Worm (Caenorhabditis elegans) whole organism, L4 larva: ENCODE data around the gene K06A4.2.

Experiments
- D1046.2 ChIP-seq: fragments of 200-800 bp; sonication (Bioruptor generic); IDR thresholded peaks from 2 replicates; pipeline ENCODE4 v1.3.6; 2022; ENCODE audit warnings: missing genetic modification characterization, missing compliant biosample characterization
- F26F4.8 ChIP-seq: fragments of 200-800 bp; sonication (Bioruptor generic); conservative IDR thresholded peaks from 2 replicates; pipeline ENCODE4 v1.3.6; 2022; ENCODE audit warnings: missing genetic modification characterization, missing compliant biosample characterization
- F37D6.2 ChIP-seq: sonication (generic microtip); optimal IDR thresholded peaks from 2 replicates; lab custom pipeline; 2016; ENCODE audit warnings: mild to moderate bottlenecking, missing genetic modification characterization, missing compliant biosample characterization
- Y48G9A.11 ChIP-seq: fragments of 200-800 bp; sonication (Bioruptor generic); IDR thresholded peaks from 2 replicates; pipeline ENCODE4 v1.3.6; 2022; ENCODE audit warnings: missing genetic modification reagents, missing genetic modification characterization, missing compliant biosample characterization
- ZK337.2 ChIP-seq: fragments of 200-800 bp; sonication (Bioruptor generic); IDR thresholded peaks from 2 replicates; pipeline ENCODE4 v1.3.6; 2022; ENCODE audit warnings: missing genetic modification reagents, missing genetic modification characterization, missing compliant biosample characterization
- aha-1 ChIP-seq: fragments of 150-350 bp; peaks from one replicate; lab custom pipeline; 2014; ENCODE audit warnings: missing biosample characterization, missing genetic modification characterization
- aly-2 ChIP-seq: sonication (generic microtip); optimal IDR thresholded peaks from 2 replicates; lab custom pipeline; 2018; ENCODE audit warnings: missing biosample characterization, missing genetic modification characterization
- ama-1 ChIP-seq: fragments of 150-350 bp; optimal IDR thresholded peaks from 2 replicates; lab custom pipeline; 2014; ENCODE audit warnings: inconsistent platforms, mixed read lengths
- attf-4 ChIP-seq: sonication (generic microtip); optimal IDR thresholded peaks from 3 replicates; lab custom pipeline; 2017; ENCODE audit warnings: missing biosample characterization, missing genetic modification characterization
- ceh-20 ChIP-seq: fragments of 200-800 bp; sonication (Bioruptor generic); IDR thresholded peaks from 2 replicates; pipeline ENCODE4 v1.3.6; 2022; ENCODE audit warnings: missing genetic modification reagents, missing genetic modification characterization, missing compliant biosample characterization
- ceh-44 ChIP-seq: fragments of 200-800 bp; sonication (Bioruptor generic); IDR thresholded peaks from 2 replicates; pipeline ENCODE4 v1.3.6; 2022; ENCODE audit warnings: missing genetic modification reagents, missing genetic modification characterization, missing compliant biosample characterization
- ceh-62 ChIP-seq: sonication (generic microtip); optimal IDR thresholded peaks from 2 replicates; lab custom pipeline; 2017; ENCODE audit warnings: missing biosample characterization, missing genetic modification characterization
- daf-12 ChIP-seq: fragments of 150-350 bp; optimal IDR thresholded peaks from 2 replicates; lab custom pipeline; 2014; ENCODE audit warnings: missing biosample characterization, missing genetic modification reagents, missing genetic modification characterization
- daf-16 ChIP-seq, 3 experiments: sonication (generic microtip); optimal IDR thresholded peaks; 2 replicates each; lab custom pipeline; 2016 to 2017; ENCODE audit warnings: missing genetic modification characterization in 3 of 3, missing genetic modification reagents in 3 of 3, mild to moderate bottlenecking in 2 of 3, missing compliant biosample characterization in 2 of 3, missing biosample characterization in 1 of 3, moderate library complexity in 1 of 3
- dmd-6 ChIP-seq: fragments of 200-800 bp; sonication (Bioruptor generic); IDR thresholded peaks from 2 replicates; pipeline ENCODE4 v1.3.6; 2022; ENCODE audit warnings: missing genetic modification reagents, missing genetic modification characterization, missing compliant biosample characterization
- dmd-8 ChIP-seq: fragments of 200-800 bp; sonication (Bioruptor generic); IDR thresholded peaks from 2 replicates; pipeline ENCODE4 v1.3.6; 2022; ENCODE audit warnings: missing genetic modification characterization, missing compliant biosample characterization
- dve-1 ChIP-seq: sonication (generic microtip); optimal IDR thresholded peaks from 2 replicates; lab custom pipeline; 2017; ENCODE audit warnings: antibody characterized with exemption, mild to moderate bottlenecking, missing genetic modification characterization, missing compliant biosample characterization; ENCODE audit not compliant: insufficient read depth
- egl-43 ChIP-seq: fragments of 200-800 bp; sonication (Bioruptor generic); IDR thresholded peaks from 2 replicates; pipeline ENCODE4 v1.3.6; 2022; ENCODE audit warnings: missing genetic modification reagents, missing genetic modification characterization, missing compliant biosample characterization
- fos-1 ChIP-seq: fragments of 150-350 bp; optimal IDR thresholded peaks from 2 replicates; lab custom pipeline; 2014; ENCODE audit warnings: missing biosample characterization, missing genetic modification characterization
- gei-8 ChIP-seq: fragments of 200-800 bp; sonication (Bioruptor generic); optimal IDR thresholded peaks from 2 replicates; lab custom pipeline; 2018; ENCODE audit warnings: mild to moderate bottlenecking, missing genetic modification characterization, missing compliant biosample characterization
- hif-1 ChIP-seq, 2 experiments: sonication (generic microtip); optimal IDR thresholded peaks; 2 replicates each; lab custom pipeline; 2016 to 2017; ENCODE audit warnings: missing compliant biosample characterization in 2 of 2, missing genetic modification characterization in 2 of 2, missing genetic modification reagents in 2 of 2, missing genotype in 2 of 2, mild to moderate bottlenecking in 1 of 2
- hlh-11 ChIP-seq: fragments of 200-800 bp; sonication (Bioruptor generic); optimal IDR thresholded peaks from 2 replicates; lab custom pipeline; 2018; ENCODE audit warnings: mild to moderate bottlenecking, missing genetic modification characterization, missing compliant biosample characterization
- hlh-30 ChIP-seq: sonication (generic microtip); optimal IDR thresholded peaks from 2 replicates; lab custom pipeline; 2017; ENCODE audit warnings: antibody characterized with exemption, mild to moderate bottlenecking, missing genetic modification characterization, missing compliant biosample characterization; ENCODE audit not compliant: insufficient read depth
- hmg-1.1 ChIP-seq: fragments of 200-800 bp; sonication (Bioruptor generic); IDR thresholded peaks from 2 replicates; pipeline ENCODE4 v1.3.6; 2022; ENCODE audit warnings: missing genetic modification reagents, missing genetic modification characterization, missing compliant biosample characterization
- jun-1 ChIP-seq: fragments of 150-350 bp; optimal IDR thresholded peaks from 2 replicates; lab custom pipeline; 2014; ENCODE audit warnings: missing biosample characterization, missing genetic modification reagents, missing genetic modification characterization
- lim-7 ChIP-seq: fragments of 200-800 bp; sonication (Bioruptor generic); IDR thresholded peaks from 2 replicates; pipeline ENCODE4 v1.3.6; 2022; ENCODE audit warnings: missing genetic modification characterization, missing compliant biosample characterization
- lin-1 ChIP-seq: fragments of 200-800 bp; sonication (Bioruptor generic); IDR thresholded peaks from 2 replicates; pipeline ENCODE4 v1.3.6; 2022; ENCODE audit warnings: missing genetic modification reagents, missing genetic modification characterization, missing compliant biosample characterization
- lin-29 ChIP-seq: fragments of 200-800 bp; sonication (Bioruptor generic); IDR thresholded peaks from 2 replicates; pipeline ENCODE4 v1.3.6; 2022; ENCODE audit warnings: missing genetic modification reagents, missing genetic modification characterization, missing compliant biosample characterization
- lin-38 ChIP-seq: fragments of 200-800 bp; sonication (Bioruptor generic); IDR thresholded peaks from 2 replicates; pipeline ENCODE4 v1.3.6; 2022; ENCODE audit warnings: missing genetic modification reagents, missing genetic modification characterization, missing compliant biosample characterization
- lir-3 ChIP-seq: sonication (generic microtip); optimal IDR thresholded peaks from 2 replicates; lab custom pipeline; 2016; ENCODE audit warnings: mild to moderate bottlenecking, missing genetic modification characterization, missing compliant biosample characterization
- lsy-2 ChIP-seq, 2 experiments: fragments of 150-350 bp in 1 of 2; sonication (generic microtip) in 1 of 2; optimal IDR thresholded peaks; 2 replicates each; lab custom pipeline; 2014 to 2017; ENCODE audit warnings: missing biosample characterization in 2 of 2, missing genetic modification characterization in 2 of 2
- madf-5 ChIP-seq, 2 experiments: fragments of 200-800 bp; sonication (Bioruptor generic); IDR thresholded peaks; 2 replicates each; pipeline ENCODE4 v1.3.6; 2022; ENCODE audit warnings: missing compliant biosample characterization in 2 of 2, missing genetic modification characterization in 2 of 2
- mdl-1 ChIP-seq, 2 experiments: fragments of 150-350 bp in 1 of 2; sonication (generic microtip) in 1 of 2; optimal IDR thresholded peaks; 2 replicates each; lab custom pipeline; 2014 to 2017; ENCODE audit warnings: missing biosample characterization in 2 of 2, missing genetic modification characterization in 2 of 2
- mdt-29 ChIP-seq: fragments of 200-800 bp; sonication (Bioruptor generic); IDR thresholded peaks from 2 replicates; pipeline ENCODE4 v1.3.6; 2022; ENCODE audit warnings: missing genetic modification reagents, missing genetic modification characterization, missing compliant biosample characterization
- mes-2 ChIP-seq: sonication (generic microtip); optimal IDR thresholded peaks from 2 replicates; lab custom pipeline; 2016; ENCODE audit warnings: missing genotype, mild to moderate bottlenecking, missing genetic modification characterization, missing compliant biosample characterization; ENCODE audit not compliant: poor library complexity, severe bottlenecking
- mxl-2 ChIP-seq: fragments of 200-800 bp; sonication (Bioruptor generic); conservative IDR thresholded peaks from 2 replicates; pipeline ENCODE4 v1.3.6; 2022; ENCODE audit warnings: missing genetic modification reagents, missing genetic modification characterization, missing compliant biosample characterization
- nhr-102 ChIP-seq: sonication (generic microtip); optimal IDR thresholded peaks from 2 replicates; lab custom pipeline; 2016; ENCODE audit warnings: mild to moderate bottlenecking, missing genetic modification characterization, moderate library complexity, missing compliant biosample characterization
- nhr-237 ChIP-seq: sonication (generic microtip); optimal IDR thresholded peaks from 2 replicates; lab custom pipeline; 2017; ENCODE audit warnings: missing biosample characterization, missing genetic modification characterization
- nhr-28 ChIP-seq: fragments of 150-350 bp; optimal IDR thresholded peaks from 2 replicates; lab custom pipeline; 2014; ENCODE audit warnings: missing biosample characterization, missing genetic modification characterization
- nhr-42 ChIP-seq: fragments of 200-800 bp; sonication (Bioruptor generic); IDR thresholded peaks from 2 replicates; pipeline ENCODE4 v1.3.6; 2022; ENCODE audit warnings: missing genetic modification characterization, missing compliant biosample characterization
- nhr-76 ChIP-seq: fragments of 150-350 bp; optimal IDR thresholded peaks from 2 replicates; lab custom pipeline; 2014; ENCODE audit warnings: missing biosample characterization, missing genetic modification characterization
- saeg-2 ChIP-seq: fragments of 200-800 bp; sonication (Bioruptor generic); IDR thresholded peaks from 2 replicates; pipeline ENCODE4 v1.3.6; 2022; ENCODE audit warnings: missing genetic modification reagents, missing genetic modification characterization, missing compliant biosample characterization
- skn-1 ChIP-seq: fragments of 150-350 bp; optimal IDR thresholded peaks from 2 replicates; lab custom pipeline; 2014; ENCODE audit warnings: missing biosample characterization, missing genetic modification characterization
- snpc-1.2 ChIP-seq: fragments of 200-800 bp; sonication (Bioruptor generic); IDR thresholded peaks from 2 replicates; pipeline ENCODE4 v1.3.6; 2022; ENCODE audit warnings: missing genetic modification reagents, missing genetic modification characterization, missing compliant biosample characterization
- snpc-4 ChIP-seq: fragments of 150-350 bp; optimal IDR thresholded peaks from 2 replicates; lab custom pipeline; 2014; ENCODE audit warnings: missing biosample characterization, missing genetic modification characterization
- zag-1 ChIP-seq: fragments of 150-350 bp; optimal IDR thresholded peaks from 2 replicates; lab custom pipeline; 2014; ENCODE audit warnings: missing biosample characterization, missing genetic modification characterization
- zfp-2 ChIP-seq: sonication (generic microtip); optimal IDR thresholded peaks from 2 replicates; lab custom pipeline; 2016; ENCODE audit warnings: mild to moderate bottlenecking, missing genetic modification characterization, missing compliant biosample characterization
- ztf-11 ChIP-seq: fragments of 150-350 bp; optimal IDR thresholded peaks from 2 replicates; lab custom pipeline; 2014; ENCODE audit warnings: missing biosample characterization, missing genetic modification characterization

The K06A4.2 gene

DNA sequence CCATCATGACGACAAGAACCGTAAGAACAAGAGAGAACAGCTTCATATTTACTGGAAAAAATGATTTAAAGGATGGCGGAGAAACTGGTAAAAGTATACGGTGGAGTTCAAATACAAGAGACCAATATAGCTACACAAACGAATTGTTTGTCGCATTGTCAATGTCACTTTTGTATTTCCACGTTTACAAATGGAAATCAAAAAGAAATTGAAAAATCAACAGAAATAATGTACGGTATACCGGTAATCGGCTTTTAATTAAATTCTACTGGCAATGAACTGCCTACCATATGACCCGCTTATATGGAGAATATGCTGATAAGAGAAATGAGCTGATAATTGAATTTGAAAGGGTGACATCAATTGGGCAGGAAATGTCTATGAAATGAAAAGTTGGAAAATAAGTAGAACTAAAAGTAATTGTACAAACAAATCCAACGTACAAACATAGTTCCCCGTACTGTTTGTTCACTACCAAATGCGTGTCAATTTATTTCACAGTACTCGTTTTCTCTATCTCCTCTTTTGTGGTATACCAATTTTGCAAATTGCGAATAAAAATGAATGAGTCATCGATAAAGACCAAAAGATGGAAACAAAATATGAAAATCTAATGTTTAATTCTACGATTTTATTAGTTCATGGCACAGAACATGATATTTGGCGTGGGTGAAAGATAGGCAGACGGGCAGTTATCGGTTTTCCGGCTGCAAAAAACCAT is 7.6 kb downstream of the K06A4.2 start, which contains the start of gene K06A4.7:
Gene K06A4.7 (minus strand): TSS at position 51 of the 721 bp plus-strand sequence.
- no peak for TF ChIP-seq zag-1 (tag; lab: Kevin White, UChicago)
- TF ChIP-seq hmg-1.1 (GFP tag; lab: Robert Waterston, UW), result no peak
- 0 out of 2 replicates have a peak, but pooled peaks have one; percentile 17 for TF ChIP-seq lin-1 (GFP tag; lab: Robert Waterston, UW)
- peak; percentile 51 for TF ChIP-seq dmd-6
- TF ChIP-seq mdl-1 (tag; optimal IDR thresholded peaks at IDR 0.05; lab: Kevin White, UChicago), result peak in 1 of 2 experiments; percentile 33
- TF ChIP-seq zfp-2 (tag; lab: Kevin White, UChicago), result no peak
- TF ChIP-seq hlh-11, result peak; percentile 76
- no peak for TF ChIP-seq snpc-4
- no peak for TF ChIP-seq lim-7 (GFP tag; lab: Robert Waterston, UW)
- TF ChIP-seq D1046.2 (GFP tag; lab: Robert Waterston, UW), result no peak
- peak; percentile 48 for TF ChIP-seq nhr-28 (tag; lab: Kevin White, UChicago)
- peak; percentile 55 for TF ChIP-seq aha-1 (tag; lab: Kevin White, UChicago)
- no peak for TF ChIP-seq saeg-2 (GFP tag; lab: Robert Waterston, UW)
- TF ChIP-seq dve-1 (tag; lab: Kevin White, UChicago), result peak; percentile 21
- TF ChIP-seq gei-8, result no peak
- no peak for TF ChIP-seq ZK337.2
- TF ChIP-seq hif-1 (tag; optimal IDR thresholded peaks at IDR 0.05; lab: Kevin White, UChicago), result peak in 1 of 2 experiments; percentile 1
- no peak for TF ChIP-seq ama-1 (lab: Kevin White, UChicago)
- no peak for TF ChIP-seq lin-29 (GFP tag; lab: Robert Waterston, UW)
- no peak for TF ChIP-seq daf-16 (GFP tag; optimal IDR thresholded peaks at IDR 0.05; lab: Kevin White, UChicago)
- peak; percentile 64 for TF ChIP-seq daf-16 (tag; optimal IDR thresholded peaks at IDR 0.05; lab: Kevin White, UChicago)
- no peak for TF ChIP-seq daf-12

DNA sequence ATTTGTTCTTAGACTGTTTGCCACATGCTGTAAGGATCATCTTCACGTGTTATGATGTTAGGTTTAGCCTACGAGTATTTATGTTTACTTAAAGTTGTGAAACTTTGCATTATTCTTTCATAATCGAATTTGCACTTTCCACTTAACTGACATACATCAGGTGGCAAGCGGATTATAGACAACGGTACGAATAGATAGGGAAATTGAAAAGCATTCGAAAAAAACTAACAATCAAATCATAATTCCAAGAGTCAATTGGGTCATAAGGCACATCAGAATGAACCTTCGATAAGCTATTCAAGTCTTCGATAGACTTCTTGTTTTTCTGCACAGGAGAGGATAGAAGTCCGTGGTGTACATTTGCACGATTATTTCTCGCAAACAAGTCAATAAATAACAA is 8.5 kb downstream of the K06A4.2 start:
- TF ChIP-seq snpc-1.2 (no peak), hlh-30 (no peak), ceh-62 (tag; lab: Kevin White, UChicago) (no peak), lir-3 (tag; lab: Kevin White, UChicago) (no peak), mes-2 (tag; lab: Kevin White, UChicago) (no peak), nhr-28 (tag; lab: Kevin White, UChicago) (peak; percentile 26), hmg-1.1 (GFP tag; lab: Robert Waterston, UW) (no peak), nhr-76 (no peak), attf-4 (tag; lab: Kevin White, UChicago) (no peak), nhr-42 (GFP tag; lab: Robert Waterston, UW) (no peak), skn-1 (tag; lab: Kevin White, UChicago) (no peak), snpc-4 (no peak), ceh-44 (no peak), F37D6.2 (tag; lab: Kevin White, UChicago) (no peak), nhr-237 (tag; lab: Kevin White, UChicago) (no peak), F26F4.8 (GFP tag; lab: Robert Waterston, UW) (no peak), mxl-2 (GFP tag; lab: Robert Waterston, UW) (no peak), madf-5 (GFP tag; IDR thresholded peaks at IDR 0.05; lab: Robert Waterston, UW) (no peak), dmd-8 (GFP tag; lab: Robert Waterston, UW) (no peak), jun-1 (tag; lab: Kevin White, UChicago) (no peak), ceh-20 (GFP tag; lab: Robert Waterston, UW) (no peak), saeg-2 (GFP tag; lab: Robert Waterston, UW) (no peak), aly-2 (tag; lab: Kevin White, UChicago) (no peak), dmd-6 (peak; percentile 68), lsy-2 (tag; optimal IDR thresholded peaks at IDR 0.05; lab: Kevin White, UChicago) (no peak), nhr-102 (tag; lab: Kevin White, UChicago) (no peak), egl-43 (GFP tag; lab: Robert Waterston, UW) (no peak), lin-38 (GFP tag; lab: Robert Waterston, UW) (no peak), Y48G9A.11 (no peak), hlh-11 (peak; percentile 35), mdt-29 (no peak), daf-16 (GFP tag; optimal IDR thresholded peaks at IDR 0.05; lab: Kevin White, UChicago) (no peak), daf-16 (tag; optimal IDR thresholded peaks at IDR 0.05; lab: Kevin White, UChicago) (peak; percentile 26), fos-1 (tag; lab: Kevin White, UChicago) (no peak), ztf-11 (no peak)
